Worm (Caenorhabditis elegans): ENCODE results near the gene glb-12.

ce11 chrII:10707439-10708096, 23.9 kb downstream of the glb-12 start:
- TF ChIP-seq ceh-19 (GFP tag; optimal IDR thresholded peaks at IDR 0.05): no peak
- TF ChIP-seq ceh-14 (tag; optimal IDR thresholded peaks at IDR 0.05): no peak
- TF ChIP-seq nfya-1 (tag; optimal IDR thresholded peaks at IDR 0.05): no peak
- TF ChIP-seq sox-2 (GFP tag; IDR thresholded peaks at IDR 0.05): no peak
